Fruit fly (Drosophila melanogaster) whole organism, embryonic: ENCODE results near the gene CG6724.

Source experiments
- CG10267 ChIP-seq: fragments of 200-800 bp; sonication (Bioruptor generic); optimal IDR thresholded peaks from 2 replicates; lab custom pipeline; 2018; ENCODE audit warnings: missing biosample characterization, mild to moderate bottlenecking, missing genetic modification characterization, moderate library complexity
- CG14050 ChIP-seq: fragments of 200-800 bp; sonication (Bioruptor generic); IDR thresholded peaks from 3 replicates; pipeline ENCODE4 v1.3.6; 2022; ENCODE audit warnings: missing biosample characterization, missing genetic modification characterization
- CG1529 ChIP-seq: fragments of 200-800 bp; sonication (Bioruptor generic); optimal IDR thresholded peaks from 3 replicates; lab custom pipeline; 2018; ENCODE audit warnings: missing biosample characterization, missing genetic modification characterization
- CG16813 ChIP-seq: fragments of 200-800 bp; sonication (Bioruptor generic); IDR thresholded peaks from 3 replicates; pipeline ENCODE4 v1.3.6; 2022; ENCODE audit warnings: missing biosample characterization, missing genetic modification characterization; ENCODE audit not compliant: partially characterized antibody
- CG17385 ChIP-seq: fragments of 200-800 bp; sonication (Bioruptor generic); optimal IDR thresholded peaks from 3 replicates; lab custom pipeline; 2018; ENCODE audit warnings: missing biosample characterization, mild to moderate bottlenecking, missing genetic modification characterization
- CG17612 ChIP-seq: fragments of 200-800 bp; sonication (Bioruptor generic); IDR thresholded peaks from 2 replicates; pipeline ENCODE4 v1.3.6; 2022; ENCODE audit warnings: missing biosample characterization, missing genetic modification characterization
- CG17802 ChIP-seq: fragments of 200-800 bp; sonication (Bioruptor generic); optimal IDR thresholded peaks from 2 replicates; lab custom pipeline; 2018; ENCODE audit warnings: missing biosample characterization, mild to moderate bottlenecking, missing genetic modification characterization, moderate library complexity
- CG1832 ChIP-seq: fragments of 200-800 bp; sonication (Bioruptor generic); optimal IDR thresholded peaks from 2 replicates; lab custom pipeline; 2017; ENCODE audit warnings: missing biosample characterization, mild to moderate bottlenecking, missing genetic modification characterization, inconsistent platforms
- CG18476 ChIP-seq: fragments of 200-800 bp; sonication (Bioruptor generic); optimal IDR thresholded peaks from 2 replicates; lab custom pipeline; 2016; ENCODE audit warnings: missing biosample characterization, mild to moderate bottlenecking, missing genetic modification characterization
- CG18599 ChIP-seq: fragments of 200-800 bp; sonication (Bioruptor generic); optimal IDR thresholded peaks from 3 replicates; lab custom pipeline; 2017; ENCODE audit warnings: missing biosample characterization, missing genetic modification characterization, mild to moderate bottlenecking, moderate library complexity, missing genetic modification reagents
- CG31441 ChIP-seq: fragments of 200-800 bp; sonication (Bioruptor generic); IDR thresholded peaks from 2 replicates; pipeline ENCODE4 v1.3.6; 2022; ENCODE audit warnings: missing biosample characterization, missing genetic modification characterization
- CG32767 ChIP-seq: fragments of 200-800 bp; sonication (Bioruptor generic); IDR thresholded peaks from 2 replicates; pipeline ENCODE4 v1.3.6; 2022; ENCODE audit warnings: missing biosample characterization, missing genetic modification characterization
- CG42726 ChIP-seq: fragments of 200-800 bp; sonication (Bioruptor generic); IDR thresholded peaks from 2 replicates; pipeline ENCODE4 v1.3.6; 2022; ENCODE audit warnings: missing biosample characterization, missing genetic modification characterization; ENCODE audit not compliant: partially characterized antibody
- CG4730 ChIP-seq: fragments of 200-800 bp; sonication (Bioruptor generic); IDR thresholded peaks from 2 replicates; pipeline ENCODE4 v1.3.6; 2022; ENCODE audit warnings: missing biosample characterization, missing genetic modification characterization
- CG4854 ChIP-seq: fragments of 200-800 bp; sonication (Bioruptor generic); optimal IDR thresholded peaks from 2 replicates; lab custom pipeline; 2016; ENCODE audit warnings: missing biosample characterization, missing genetic modification characterization, inconsistent platforms
- CG5953 ChIP-seq: fragments of 200-800 bp; sonication (Bioruptor generic); IDR thresholded peaks from 2 replicates; pipeline ENCODE4 v1.3.6; 2022; ENCODE audit warnings: missing biosample characterization, missing genetic modification characterization
- CG6254 ChIP-seq: fragments of 200-800 bp; sonication (Bioruptor generic); optimal IDR thresholded peaks from 3 replicates; lab custom pipeline; 2017; ENCODE audit warnings: mild to moderate bottlenecking, missing biosample characterization, missing genetic modification reagents, missing genetic modification characterization
- CG7357 ChIP-seq: fragments of 200-800 bp; sonication (Bioruptor generic); IDR thresholded peaks from 3 replicates; pipeline ENCODE4 v1.3.6; 2022; ENCODE audit warnings: missing biosample characterization, missing genetic modification characterization
- CG7963 ChIP-seq: fragments of 200-800 bp; sonication (Bioruptor generic); IDR thresholded peaks from 3 replicates; pipeline ENCODE4 v1.3.6; 2022; ENCODE audit warnings: missing biosample characterization, missing genetic modification characterization; ENCODE audit not compliant: partially characterized antibody
- CG8944 ChIP-seq: fragments of 200-800 bp; sonication (Bioruptor generic); optimal IDR thresholded peaks from 3 replicates; lab custom pipeline; 2016; ENCODE audit warnings: missing biosample characterization, missing genetic modification characterization
- CG9876 ChIP-seq: fragments of 200-800 bp; sonication (Bioruptor generic); optimal IDR thresholded peaks from 2 replicates; lab custom pipeline; 2016; ENCODE audit warnings: missing biosample characterization, missing genetic modification characterization
- CG9932 ChIP-seq: fragments of 200-800 bp; sonication (Bioruptor generic); IDR thresholded peaks from 2 replicates; pipeline ENCODE4 v1.3.6; 2022; ENCODE audit warnings: missing biosample characterization, missing genetic modification characterization
- Doc3 ChIP-seq: fragments of 200-800 bp; sonication (Bioruptor generic); IDR thresholded peaks from 3 replicates; pipeline ENCODE4 v1.3.6; 2022; ENCODE audit warnings: missing biosample characterization, missing genetic modification characterization; ENCODE audit not compliant: partially characterized antibody
- H15 ChIP-seq: fragments of 200-800 bp; sonication (Bioruptor generic); IDR thresholded peaks from 3 replicates; pipeline ENCODE4 v1.3.6; 2022; ENCODE audit warnings: missing biosample characterization, missing genetic modification characterization
- Hey ChIP-seq: fragments of 200-800 bp; sonication (Bioruptor generic); optimal IDR thresholded peaks from 3 replicates; lab custom pipeline; 2018; ENCODE audit warnings: missing biosample characterization, mild to moderate bottlenecking, missing genetic modification characterization
- Hr78 ChIP-seq, 2 experiments: fragments of 200-800 bp in 1 of 2; fragments of >200 bp in 1 of 2; sonication (Bioruptor generic) in 1 of 2; optimal IDR thresholded peaks; 2 replicates each; lab custom pipeline; 2017 to 2019; ENCODE audit warnings: missing biosample characterization in 2 of 2, missing genetic modification characterization in 2 of 2, mild to moderate bottlenecking in 1 of 2, moderate library complexity in 1 of 2
- Kr ChIP-seq: fragments of 200-800 bp; sonication (Bioruptor generic); optimal IDR thresholded peaks from 2 replicates; lab custom pipeline; 2017; ENCODE audit warnings: missing biosample characterization, mild to moderate bottlenecking, missing genetic modification characterization
- Optix ChIP-seq: fragments of 200-800 bp; sonication (Bioruptor generic); IDR thresholded peaks from 3 replicates; pipeline ENCODE4 v1.3.6; 2022; ENCODE audit warnings: missing biosample characterization, missing genetic modification characterization
- Rfx ChIP-seq: fragments of 200-800 bp; sonication (Bioruptor generic); IDR thresholded peaks from 2 replicates; pipeline ENCODE4 v1.3.6; 2022; ENCODE audit warnings: missing biosample characterization, missing genetic modification characterization
- YL-1 ChIP-seq: fragments of 200-800 bp; sonication (Bioruptor generic); optimal IDR thresholded peaks from 3 replicates; lab custom pipeline; 2017; ENCODE audit warnings: missing biosample characterization, mild to moderate bottlenecking, missing genetic modification characterization
- aop ChIP-seq: fragments of 200-800 bp; sonication (Bioruptor generic); IDR thresholded peaks from 2 replicates; pipeline ENCODE4 v1.3.6; 2022; ENCODE audit warnings: missing biosample characterization, missing genetic modification characterization
- bcd ChIP-seq: fragments of 200-800 bp; sonication (Bioruptor generic); optimal IDR thresholded peaks from 2 replicates; lab custom pipeline; 2017; ENCODE audit warnings: missing biosample characterization, mild to moderate bottlenecking, missing genetic modification characterization
- br ChIP-seq: fragments of >200 bp; optimal IDR thresholded peaks from 2 replicates; lab custom pipeline; 2017
- cad ChIP-seq: fragments of >200 bp; optimal IDR thresholded peaks from 2 replicates; lab custom pipeline; 2017; ENCODE audit warnings: missing biosample characterization, missing genetic modification characterization
- cas ChIP-seq: fragments of 200-800 bp; sonication (Bioruptor generic); IDR thresholded peaks from 2 replicates; pipeline ENCODE4 v1.3.6; 2022; ENCODE audit warnings: missing biosample characterization, missing genetic modification characterization
- cato ChIP-seq: fragments of 200-800 bp; sonication (Bioruptor generic); optimal IDR thresholded peaks from 2 replicates; lab custom pipeline; 2016; ENCODE audit warnings: missing biosample characterization, missing genetic modification characterization, borderline replicate concordance
- emc ChIP-seq: fragments of 200-800 bp; sonication (Bioruptor generic); optimal IDR thresholded peaks from 2 replicates; lab custom pipeline; 2016; ENCODE audit warnings: missing biosample characterization, missing genetic modification characterization
- en ChIP-seq: fragments of 200-800 bp; sonication (Bioruptor generic); optimal IDR thresholded peaks from 2 replicates; lab custom pipeline; 2016; ENCODE audit warnings: missing biosample characterization, missing genetic modification characterization
- gfzf ChIP-seq: fragments of 200-800 bp; sonication (Bioruptor generic); optimal IDR thresholded peaks from 2 replicates; lab custom pipeline; 2016; ENCODE audit warnings: missing biosample characterization, mild to moderate bottlenecking, missing genetic modification characterization, moderate library complexity
- gt ChIP-seq: fragments of 200-800 bp; sonication (Bioruptor generic); IDR thresholded peaks from 2 replicates; pipeline ENCODE4 v1.3.6; 2022; ENCODE audit warnings: missing biosample characterization, missing genetic modification characterization
- ham ChIP-seq: fragments of 200-800 bp; sonication (Bioruptor generic); IDR thresholded peaks from 2 replicates; pipeline ENCODE4 v1.3.6; 2022; ENCODE audit warnings: missing biosample characterization, missing genetic modification characterization
- lab ChIP-seq: fragments of 200-800 bp; sonication (Bioruptor generic); optimal IDR thresholded peaks from 3 replicates; lab custom pipeline; 2017; ENCODE audit warnings: missing biosample characterization, missing genetic modification characterization, mild to moderate bottlenecking, moderate library complexity, missing genetic modification reagents
- lilli ChIP-seq: fragments of 200-800 bp; sonication (Bioruptor generic); optimal IDR thresholded peaks from 3 replicates; lab custom pipeline; 2016; ENCODE audit warnings: missing biosample characterization, missing genetic modification characterization
- odd ChIP-seq: fragments of 200-800 bp; sonication (Bioruptor generic); optimal IDR thresholded peaks from 2 replicates; lab custom pipeline; 2017; ENCODE audit warnings: missing biosample characterization, mild to moderate bottlenecking, missing genetic modification characterization
- scrt ChIP-seq: fragments of 200-800 bp; sonication (Bioruptor generic); optimal IDR thresholded peaks from 2 replicates; lab custom pipeline; 2018; ENCODE audit warnings: missing biosample characterization, mild to moderate bottlenecking, missing genetic modification characterization, moderate library complexity
- sd ChIP-seq: fragments of 200-800 bp; sonication (Bioruptor generic); optimal IDR thresholded peaks from 3 replicates; lab custom pipeline; 2018; ENCODE audit warnings: missing biosample characterization, mild to moderate bottlenecking, missing genetic modification characterization, moderate library complexity
- sisA ChIP-seq: fragments of 200-800 bp; sonication (Bioruptor generic); IDR thresholded peaks from 2 replicates; pipeline ENCODE4 v1.3.6; 2022; ENCODE audit warnings: missing biosample characterization, missing genetic modification characterization
- wdn ChIP-seq: fragments of 200-800 bp; sonication (Bioruptor generic); IDR thresholded peaks from 2 replicates; pipeline ENCODE4 v1.3.6; 2022; ENCODE audit warnings: missing biosample characterization, missing genetic modification characterization
- wor ChIP-seq: fragments of 200-800 bp; sonication (Bioruptor generic); IDR thresholded peaks from 2 replicates; pipeline ENCODE4 v1.3.6; 2022; ENCODE audit warnings: missing biosample characterization, missing genetic modification characterization
- yki ChIP-seq: fragments of >200 bp; optimal IDR thresholded peaks from 3 replicates; lab custom pipeline; 2018

The CG6724 gene

dm6 chr2L:10751879-10752620, 17.7 kb downstream of the CG6724 start (continued):
- TF ChIP-seq Hey (tag; lab: Kevin White, UChicago), result peak; percentile 81
- peak; percentile 18 for TF ChIP-seq gfzf
- TF ChIP-seq CG18476 (GFP tag; lab: Kevin White, UChicago), result peak; percentile 73
- 0 out of 2 replicates have a peak, but pooled peaks have one; percentile 40 for TF ChIP-seq aop (GFP tag; lab: Robert Waterston, UW)
- TF ChIP-seq bcd (GFP tag; lab: Kevin White, UChicago), result peak; percentile 88
- peak; percentile 90 for TF ChIP-seq odd (GFP tag; lab: Kevin White, UChicago)
- TF ChIP-seq en, result peak; percentile 87
- TF ChIP-seq wdn (GFP tag; lab: Robert Waterston, UW), result peak; percentile 15; the same call in 1 of the 2 replicates
- TF ChIP-seq CG10267 (tag; lab: Kevin White, UChicago), result peak; percentile 64
- peak in 1 of 2 experiments; percentile 25 for TF ChIP-seq Hr78 (GFP tag; optimal IDR thresholded peaks at IDR 0.05; lab: Kevin White, UChicago)
- no peak for TF ChIP-seq CG42726
- TF ChIP-seq Kr (GFP tag; lab: Kevin White, UChicago), result peak; percentile 97
- TF ChIP-seq CG7963, result no peak
- TF ChIP-seq CG4730, result peak; percentile 61; the same call in 1 of the 2 replicates
- TF ChIP-seq CG17612, result peak; percentile 81
- TF ChIP-seq gt (GFP tag; lab: Robert Waterston, UW), result peak; percentile 41; the same call in 1 of the 2 replicates
- peak; percentile 93 for TF ChIP-seq CG1529 (GFP tag; lab: Kevin White, UChicago)
- TF ChIP-seq emc (GFP tag; lab: Kevin White, UChicago), result peak; percentile 3
- TF ChIP-seq yki (lab: Kevin White, UChicago), result no peak
- peak; percentile 77 for TF ChIP-seq CG17802
- no peak for TF ChIP-seq CG16813 (GFP tag; lab: Robert Waterston, UW)
- no peak for TF ChIP-seq wor (GFP tag; lab: Robert Waterston, UW)
- no peak for TF ChIP-seq CG1832 (GFP tag; lab: Kevin White, UChicago)
- peak; percentile 51 for TF ChIP-seq CG14050 (GFP tag; lab: Robert Waterston, UW)
- peak; percentile 91 for TF ChIP-seq CG4854 (GFP tag; lab: Kevin White, UChicago)
- no peak for TF ChIP-seq sisA (GFP tag; lab: Robert Waterston, UW)
- TF ChIP-seq CG9932 (GFP tag; lab: Robert Waterston, UW), result no peak
- TF ChIP-seq Rfx (GFP tag; lab: Robert Waterston, UW), result peak; percentile 54; the same call in 1 of the 2 replicates
- no peak for TF ChIP-seq Doc3 (GFP tag; lab: Robert Waterston, UW)
- peak; percentile 43 for TF ChIP-seq CG17385 (GFP tag; lab: Kevin White, UChicago)
- TF ChIP-seq CG32767, result peak; percentile 72
- TF ChIP-seq CG5953, result peak; percentile 78
- peak; percentile 81 for TF ChIP-seq H15 (GFP tag; lab: Robert Waterston, UW)
- no peak for TF ChIP-seq ham (GFP tag; lab: Robert Waterston, UW)
- peak; percentile 83 for TF ChIP-seq cato
- TF ChIP-seq CG18599, result peak; percentile 83
- TF ChIP-seq scrt (GFP tag; lab: Kevin White, UChicago), result peak; percentile 48
- TF ChIP-seq br (lab: Kevin White, UChicago), result no peak
- peak; percentile 84 for TF ChIP-seq CG31441
- peak; percentile 87 for TF ChIP-seq CG9876 (GFP tag; lab: Kevin White, UChicago)
- peak; percentile 64 for TF ChIP-seq sd (tag; lab: Kevin White, UChicago)
- TF ChIP-seq Optix, result peak; percentile 78
- TF ChIP-seq YL-1 (GFP tag; lab: Kevin White, UChicago), result peak; percentile 95
- TF ChIP-seq CG8944, result peak; percentile 94
- no peak for TF ChIP-seq lilli (GFP tag; lab: Kevin White, UChicago)
- TF ChIP-seq CG7357, result peak; percentile 48; the same call in 2 of the 3 replicates
- TF ChIP-seq lab (GFP tag; lab: Kevin White, UChicago), result peak; percentile 91
- peak; percentile 20; the same call in 1 of the 2 replicates for TF ChIP-seq cas (GFP tag; lab: Robert Waterston, UW)
- peak; percentile 89 for TF ChIP-seq CG6254
- no peak for TF ChIP-seq cad
